Worm (Caenorhabditis elegans) whole organism, midembryonic: ENCODE measurements around the gene gly-20.

Experiments
- cog-1 ChIP-seq: sonication (generic microtip); optimal IDR thresholded peaks from 2 replicates; lab custom pipeline; 2016; ENCODE audit warnings: missing genetic modification characterization, missing compliant biosample characterization
- flt-1 ChIP-seq: fragments of 200-800 bp; sonication (Bioruptor generic); IDR thresholded peaks from 2 replicates; pipeline ENCODE4 v1.3.6; 2022; ENCODE audit warnings: missing genetic modification characterization, missing compliant biosample characterization
- klf-2 ChIP-seq: fragments of 200-800 bp; sonication (Bioruptor generic); conservative IDR thresholded peaks from 2 replicates; pipeline ENCODE4 v1.3.6; 2022; ENCODE audit warnings: missing genetic modification reagents, missing genetic modification characterization, missing compliant biosample characterization
- med-1 ChIP-seq: sonication (generic microtip); optimal IDR thresholded peaks from 2 replicates; lab custom pipeline; 2017; ENCODE audit warnings: missing genetic modification characterization, mild to moderate bottlenecking, missing compliant biosample characterization, antibody characterized with exemption, missing genetic modification reagents; ENCODE audit not compliant: insufficient read depth
- tab-1 ChIP-seq: fragments of 200-800 bp; sonication (Bioruptor generic); IDR thresholded peaks from 2 replicates; pipeline ENCODE4 v1.3.6; 2022; ENCODE audit warnings: missing genetic modification characterization, missing compliant biosample characterization
- ztf-23 ChIP-seq: fragments of 200-800 bp; sonication (Bioruptor generic); IDR thresholded peaks from 2 replicates; pipeline ENCODE4 v1.3.6; 2022; ENCODE audit warnings: missing genetic modification reagents, missing genetic modification characterization, missing compliant biosample characterization

- TF ChIP-seq klf-2 (GFP tag; lab: Robert Waterston, UW) (no peak), tab-1 (GFP tag; lab: Robert Waterston, UW) (no peak), cog-1 (tag; lab: Kevin White, UChicago) (no peak), med-1 (GFP tag; lab: Kevin White, UChicago) (no peak), ztf-23 (GFP tag; lab: Robert Waterston, UW) (no peak), flt-1 (GFP tag; lab: Robert Waterston, UW) (no peak)
Observed at ce11 chrV:11312904-11313303, 30.5 kb downstream of the gly-20 start.
